Worm (Caenorhabditis elegans): Measurements from ENCODE around the gene F55E10.2.

The F55E10.2 gene

ce11 chrX:8302803-8303202, 37.7 kb upstream of the F55E10.2 start (continued):
- peak; percentile 28 for TF ChIP-seq nhr-20 (tag; optimal IDR thresholded peaks at IDR 0.05)
- TF ChIP-seq ceh-63 (GFP tag; optimal IDR thresholded peaks at IDR 0.05): no peak
- no peak for TF ChIP-seq pax-3 (tag; optimal IDR thresholded peaks at IDR 0.05)
- TF ChIP-seq unc-30 (tag; optimal IDR thresholded peaks at IDR 0.05): no peak
- no peak for TF ChIP-seq snpc-4 (tag; optimal IDR thresholded peaks at IDR 0.05)

- TF ChIP-seq lin-14 (GFP tag; optimal IDR thresholded peaks at IDR 0.05) (peak; percentile 15), nhr-11 (tag; optimal IDR thresholded peaks at IDR 0.05) (no peak), ces-1 (GFP tag; optimal IDR thresholded peaks at IDR 0.05) (peak; percentile 19)
These were observed 32.9 kb upstream of the F55E10.2 start, which contains the start of gene R09F10.5 for ce11 chrX:8307600-8307999. R09F10.5 (minus strand) TSS chrX:8307700.

DNA sequence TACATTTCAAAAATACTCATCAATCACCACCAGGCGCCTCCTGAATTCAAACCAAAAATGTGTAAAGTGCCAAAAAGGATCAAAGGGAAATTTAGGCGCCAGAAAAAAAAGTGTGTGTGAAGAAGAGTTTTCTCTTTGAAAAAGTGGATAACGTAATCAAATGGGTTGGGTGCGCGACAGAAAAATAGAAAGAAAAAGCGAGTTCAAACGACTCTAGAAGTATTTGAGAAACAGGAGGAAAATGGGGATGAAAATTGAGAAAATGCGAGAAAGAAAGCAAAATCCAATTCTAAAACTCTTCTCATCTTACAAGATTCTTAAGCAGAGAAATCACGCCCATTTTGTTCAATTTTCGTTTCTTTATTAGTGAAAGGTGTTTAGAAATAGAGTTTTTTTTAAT, 32.0 kb upstream of the F55E10.2 start:
- TF ChIP-seq ama-1 (optimal IDR thresholded peaks at IDR 0.05) (no peak), lin-14 (GFP tag; optimal IDR thresholded peaks at IDR 0.05) (peak; percentile 9), Y116A8C.19 (tag; optimal IDR thresholded peaks at IDR 0.05; ENCODE audit: borderline replicate concordance) (no peak), nhr-90 (tag; optimal IDR thresholded peaks at IDR 0.05; ENCODE audit: poor library complexity) (no peak), ceh-63 (GFP tag; optimal IDR thresholded peaks at IDR 0.05) (no peak), fkh-10 (GFP tag; optimal IDR thresholded peaks at IDR 0.05) (peak; percentile 39), nhr-76 (tag; optimal IDR thresholded peaks at IDR 0.05) (no peak), egl-13 (tag; optimal IDR thresholded peaks at IDR 0.05) (no peak), ceh-8 (GFP tag; optimal IDR thresholded peaks at IDR 0.05) (no peak), pag-3 (tag; optimal IDR thresholded peaks at IDR 0.05; ENCODE audit: borderline replicate concordance, insufficient read depth) (no peak), nhr-85 (tag) (peak; percentile 18), mep-1 (tag; optimal IDR thresholded peaks at IDR 0.05) (no peak), tbx-2 (tag; optimal IDR thresholded peaks at IDR 0.05) (no peak), nhr-20 (tag; optimal IDR thresholded peaks at IDR 0.05) (no peak), hlh-17 (GFP tag; optimal IDR thresholded peaks at IDR 0.05; ENCODE audit: borderline replicate concordance) (no peak)

- TF ChIP-seq swsn-7 (tag; optimal IDR thresholded peaks at IDR 0.05) (no peak), dsc-1 (tag; optimal IDR thresholded peaks at IDR 0.05) (peak; percentile 69), nhr-76 (tag; optimal IDR thresholded peaks at IDR 0.05) (no peak), sox-4 (tag; optimal IDR thresholded peaks at IDR 0.05) (no peak), hlh-4 (tag; optimal IDR thresholded peaks at IDR 0.05) (no peak), unc-30 (tag; optimal IDR thresholded peaks at IDR 0.05) (no peak)
These were observed 29.7 kb upstream of the F55E10.2 start for ce11 chrX:8310747-8311146.

DNA sequence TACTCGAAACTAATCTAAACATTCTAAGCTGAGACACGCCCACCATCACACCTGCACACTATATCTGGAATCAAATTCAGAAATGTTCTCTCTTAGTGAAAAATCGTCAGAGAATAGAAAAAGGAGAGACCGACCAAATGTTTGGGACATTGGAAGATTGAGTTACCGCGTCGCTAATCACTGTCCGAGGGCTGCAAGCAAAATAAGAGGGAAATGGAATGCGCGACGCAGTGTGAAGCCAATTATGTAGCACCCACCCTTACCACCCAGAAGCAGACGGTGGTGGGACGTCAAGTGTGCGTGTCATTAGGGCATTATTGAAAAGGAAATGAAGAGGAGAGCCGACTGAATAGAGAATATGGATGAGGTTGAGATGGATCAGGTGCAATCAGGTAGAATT, 28.9 kb upstream of the F55E10.2 start:
- TF ChIP-seq lin-14 (GFP tag; optimal IDR thresholded peaks at IDR 0.05) (peak; percentile 40), egl-13 (tag; optimal IDR thresholded peaks at IDR 0.05) (no peak), hpl-2 (GFP tag; optimal IDR thresholded peaks at IDR 0.05) (no peak)

- TF ChIP-seq blmp-1 (tag; optimal IDR thresholded peaks at IDR 0.05): no peak
- TF ChIP-seq C04F5.9 (tag; optimal IDR thresholded peaks at IDR 0.05): no peak
These were observed 21.5 kb upstream of the F55E10.2 start, which contains the start of gene srh-11 for ce11 chrX:8318950-8319349. srh-11 (minus strand) TSS chrX:8319050.

DNA sequence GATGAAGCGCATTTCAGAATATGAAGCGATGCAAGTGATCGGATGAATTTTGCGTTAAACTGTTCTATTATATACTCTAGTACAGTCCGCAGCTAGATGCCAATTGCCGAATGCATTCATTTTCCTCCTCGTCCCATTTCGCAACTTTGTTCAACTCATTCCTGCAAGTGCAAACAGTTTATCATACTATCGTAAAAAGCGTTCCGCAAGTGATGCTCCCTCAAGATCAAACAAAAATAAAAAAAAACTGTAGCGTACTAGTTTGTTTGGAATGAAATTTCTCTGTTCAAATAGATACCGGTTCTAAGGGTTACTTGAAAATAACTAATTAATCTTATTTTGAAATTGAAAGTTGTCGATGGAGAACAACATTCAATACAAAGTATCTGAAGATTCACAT, 19.6 kb upstream of the F55E10.2 start, which contains the start of gene pqn-57:
TSS of gene pqn-57 (minus strand) at position 101 of the 400 bp plus-strand sequence.
- TF ChIP-seq zip-4 (GFP tag; optimal IDR thresholded peaks at IDR 0.05) (no peak), dsc-1 (tag; optimal IDR thresholded peaks at IDR 0.05) (no peak), C34B4.2 (tag; optimal IDR thresholded peaks at IDR 0.05) (no peak), rnt-1 (tag; optimal IDR thresholded peaks at IDR 0.05) (no peak)

Data from whole organism, L1 larva.